Worm (Caenorhabditis elegans): ENCODE data around the gene B0432.9.
A peak's percentile ranks its signal among the peaks of the same experiment; 100 is the strongest.

B0432.9 gene

ce11 chrII:321183-321582, 37.7 kb upstream of the B0432.9 start:
- TF ChIP-seq efl-1 (optimal IDR thresholded peaks at IDR 0.05) (no peak), efl-1 (GFP tag; optimal IDR thresholded peaks at IDR 0.05 in 1 of 2) (peak in 1 of 2 experiments; percentile 80), unc-98 (GFP tag; IDR thresholded peaks at IDR 0.05) (no peak), blmp-1 (tag; optimal IDR thresholded peaks at IDR 0.05) (no peak), ama-1 (optimal IDR thresholded peaks at IDR 0.05) (peak; percentile 85), egl-27 (tag; optimal IDR thresholded peaks at IDR 0.05) (no peak)

- TF ChIP-seq ets-5 (GFP tag; IDR thresholded peaks at IDR 0.05) (no peak), efl-1 (optimal IDR thresholded peaks at IDR 0.05) (no peak), efl-1 (GFP tag; optimal IDR thresholded peaks at IDR 0.05 in 1 of 2) (peak in 1 of 2 experiments; percentile 57)
These were observed 37.3 kb upstream of the B0432.9 start for ce11 chrII:320783-321182.

- TF ChIP-seq nhr-85 (tag): peak; percentile 66
- TF ChIP-seq mep-1 (tag; optimal IDR thresholded peaks at IDR 0.05): no peak
- TF ChIP-seq unc-30 (tag; optimal IDR thresholded peaks at IDR 0.05): no peak
- no peak for TF ChIP-seq nhr-28 (tag; optimal IDR thresholded peaks at IDR 0.05)
- no peak for TF ChIP-seq nhr-237 (tag; optimal IDR thresholded peaks at IDR 0.05)
- peak; percentile 36 for TF ChIP-seq nhr-90 (tag; optimal IDR thresholded peaks at IDR 0.05; ENCODE audit: poor library complexity)
- TF ChIP-seq ceh-63 (GFP tag; optimal IDR thresholded peaks at IDR 0.05): no peak
- TF ChIP-seq efl-1 (optimal IDR thresholded peaks at IDR 0.05): no peak
- peak in 1 of 2 experiments; percentile 12 for TF ChIP-seq efl-1 (GFP tag; optimal IDR thresholded peaks at IDR 0.05 in 1 of 2)
- peak in 1 of 2 experiments; percentile 41 for TF ChIP-seq lin-35 (GFP tag; optimal IDR thresholded peaks at IDR 0.05)
- peak; percentile 58 for TF ChIP-seq lin-14 (GFP tag; optimal IDR thresholded peaks at IDR 0.05)
- TF ChIP-seq rnt-1 (tag; optimal IDR thresholded peaks at IDR 0.05): no peak
- TF ChIP-seq lin-15B (tag; optimal IDR thresholded peaks at IDR 0.05): no peak
- peak; percentile 36; the same call in 1 of the 2 replicates for TF ChIP-seq grh-1 (GFP tag; IDR thresholded peaks at IDR 0.05)
- TF ChIP-seq ama-1 (optimal IDR thresholded peaks at IDR 0.05): peak; percentile 53
- TF ChIP-seq elt-3 (tag; optimal IDR thresholded peaks at IDR 0.05): peak in 2 of 6 experiments; percentile 16 to 50
- TF ChIP-seq C34B4.2 (tag; optimal IDR thresholded peaks at IDR 0.05): no peak
- peak; percentile 47 for TF ChIP-seq blmp-1 (tag; optimal IDR thresholded peaks at IDR 0.05)
- TF ChIP-seq mdl-1 (tag; optimal IDR thresholded peaks at IDR 0.05): peak in 1 of 2 experiments; percentile 35
- peak; percentile 15 for TF ChIP-seq nhr-71 (tag; optimal IDR thresholded peaks at IDR 0.05)
- TF ChIP-seq pag-3 (tag; optimal IDR thresholded peaks at IDR 0.05; ENCODE audit: borderline replicate concordance, insufficient read depth): no peak
- TF ChIP-seq nhr-20 (tag; optimal IDR thresholded peaks at IDR 0.05): peak; percentile 46
- no peak for TF ChIP-seq fkh-4 (tag; optimal IDR thresholded peaks at IDR 0.05; ENCODE audit: borderline replicate concordance)
- TF ChIP-seq tbx-2 (tag; optimal IDR thresholded peaks at IDR 0.05): peak; percentile 7
- TF ChIP-seq snu-23 (GFP tag; optimal IDR thresholded peaks at IDR 0.05): peak; percentile 57
- TF ChIP-seq pqm-1 (tag; optimal IDR thresholded peaks at IDR 0.05): no peak
- no peak for TF ChIP-seq xbp-1 (tag; optimal IDR thresholded peaks at IDR 0.05)
- no peak for TF ChIP-seq C04F5.9 (tag; optimal IDR thresholded peaks at IDR 0.05)
- no peak for TF ChIP-seq lin-39 (tag; optimal IDR thresholded peaks at IDR 0.05)
- TF ChIP-seq ets-5 (GFP tag; IDR thresholded peaks at IDR 0.05): no peak
These were observed 36.0 kb upstream of the B0432.9 start, which contains the start of gene far-7 for ce11 chrII:319459-319858. Gene far-7, plus strand, starts transcription at chrII:319789.

ce11 chrII:313540-313939, 30.0 kb upstream of the B0432.9 start:
- peak; percentile 4 for TF ChIP-seq dsc-1 (tag; optimal IDR thresholded peaks at IDR 0.05)
- TF ChIP-seq nhr-85 (tag): peak; percentile 53
- TF ChIP-seq lsy-2 (tag; optimal IDR thresholded peaks at IDR 0.05): peak in 1 of 2 experiments; percentile 29
- TF ChIP-seq elt-2 (tag; optimal IDR thresholded peaks at IDR 0.05): peak; percentile 57
- TF ChIP-seq snpc-4 (tag; optimal IDR thresholded peaks at IDR 0.05): no peak
- TF ChIP-seq C04F5.9 (tag; optimal IDR thresholded peaks at IDR 0.05): no peak
- peak; percentile 14 for TF ChIP-seq snu-23 (GFP tag; optimal IDR thresholded peaks at IDR 0.05)
- peak; percentile 78 for TF ChIP-seq blmp-1 (tag; optimal IDR thresholded peaks at IDR 0.05)
- peak in 1 of 2 experiments; percentile 1 for TF ChIP-seq efl-1 (optimal IDR thresholded peaks at IDR 0.05)
- TF ChIP-seq efl-1 (GFP tag; optimal IDR thresholded peaks at IDR 0.05 in 1 of 2): no peak
- peak; percentile 10 for TF ChIP-seq nhr-71 (tag; optimal IDR thresholded peaks at IDR 0.05)
- peak; percentile 76 for TF ChIP-seq lin-14 (GFP tag; optimal IDR thresholded peaks at IDR 0.05)
- TF ChIP-seq egl-27 (tag; optimal IDR thresholded peaks at IDR 0.05): no peak
- TF ChIP-seq rnt-1 (tag; optimal IDR thresholded peaks at IDR 0.05): peak; percentile 41
